Fruit fly (Drosophila melanogaster) whole organism, embryonic: ENCODE data around the gene woc.

Experiments used
- Aef1 ChIP-seq: fragments of 200-800 bp; sonication (Bioruptor generic); IDR thresholded peaks from 3 replicates; pipeline ENCODE4 v1.3.6; 2022; ENCODE audit warnings: missing biosample characterization, missing genetic modification characterization
- Bteb2 ChIP-seq: fragments of 200-800 bp; sonication (Bioruptor generic); optimal IDR thresholded peaks from 2 replicates; lab custom pipeline; 2016; ENCODE audit warnings: missing biosample characterization, missing genetic modification characterization
- CG10979 ChIP-seq: fragments of 200-800 bp; sonication (Bioruptor generic); optimal IDR thresholded peaks from 2 replicates; lab custom pipeline; 2018; ENCODE audit warnings: missing biosample characterization, mild to moderate bottlenecking, missing genetic modification characterization, moderate library complexity
- CG12299 ChIP-seq: fragments of 200-800 bp; sonication (Bioruptor generic); optimal IDR thresholded peaks from 2 replicates; lab custom pipeline; 2018; ENCODE audit warnings: missing biosample characterization, mild to moderate bottlenecking, missing genetic modification characterization
- CG1233 ChIP-seq: fragments of 200-800 bp; sonication (Bioruptor generic); optimal IDR thresholded peaks from 4 replicates; lab custom pipeline; 2018; ENCODE audit warnings: missing biosample characterization, mild to moderate bottlenecking, missing genetic modification characterization
- CG16779 ChIP-seq: fragments of 200-800 bp; sonication (Bioruptor generic); IDR thresholded peaks from 2 replicates; pipeline ENCODE4 v1.3.6; 2022; ENCODE audit warnings: missing biosample characterization, missing genetic modification characterization
- CG2712 ChIP-seq: fragments of 200-800 bp; optimal IDR thresholded peaks from 3 replicates; lab custom pipeline; 2019; ENCODE audit warnings: missing biosample characterization, mild to moderate bottlenecking, missing genetic modification characterization, moderate library complexity
- CG32767 ChIP-seq: fragments of 200-800 bp; sonication (Bioruptor generic); IDR thresholded peaks from 2 replicates; pipeline ENCODE4 v1.3.6; 2022; ENCODE audit warnings: missing biosample characterization, missing genetic modification characterization
- CG32772 ChIP-seq: fragments of 200-800 bp; sonication (Bioruptor generic); IDR thresholded peaks from 2 replicates; pipeline ENCODE4 v1.3.6; 2022; ENCODE audit warnings: missing biosample characterization, missing genetic modification characterization
- CG3407 ChIP-seq: fragments of 200-800 bp; sonication (Bioruptor generic); optimal IDR thresholded peaks from 2 replicates; lab custom pipeline; 2018; ENCODE audit warnings: missing biosample characterization, mild to moderate bottlenecking, missing genetic modification characterization
- CG34376 ChIP-seq: fragments of 200-800 bp; sonication (Bioruptor generic); optimal IDR thresholded peaks from 2 replicates; lab custom pipeline; 2018; ENCODE audit warnings: missing biosample characterization, mild to moderate bottlenecking, missing genetic modification characterization
- CG4424 ChIP-seq: fragments of 200-800 bp; sonication (Bioruptor generic); optimal IDR thresholded peaks from 3 replicates; lab custom pipeline; 2016; ENCODE audit warnings: missing biosample characterization, missing genetic modification characterization
- CG4820 ChIP-seq: fragments of 200-800 bp; sonication (Bioruptor generic); optimal IDR thresholded peaks from 3 replicates; lab custom pipeline; 2016; ENCODE audit warnings: missing biosample characterization, missing genetic modification characterization
- CG5180 ChIP-seq: fragments of 200-800 bp; sonication (Bioruptor generic); optimal IDR thresholded peaks from 3 replicates; lab custom pipeline; 2017; ENCODE audit warnings: missing biosample characterization, missing genetic modification characterization, mild to moderate bottlenecking, moderate library complexity, missing genetic modification reagents
- CG6254 ChIP-seq: fragments of 200-800 bp; sonication (Bioruptor generic); optimal IDR thresholded peaks from 3 replicates; lab custom pipeline; 2017; ENCODE audit warnings: mild to moderate bottlenecking, missing biosample characterization, missing genetic modification reagents, missing genetic modification characterization
- CG7745 ChIP-seq: fragments of 200-800 bp; sonication (Bioruptor generic); optimal IDR thresholded peaks from 2 replicates; lab custom pipeline; 2018; ENCODE audit warnings: missing biosample characterization, mild to moderate bottlenecking, missing genetic modification characterization, moderate library complexity
- Gug ChIP-seq: fragments of 200-800 bp; sonication (Bioruptor generic); IDR thresholded peaks from 4 replicates; pipeline ENCODE4 v1.3.6; 2022; ENCODE audit warnings: missing biosample characterization, missing genetic modification characterization
- HLHmδ ChIP-seq: fragments of 200-800 bp; sonication (Bioruptor generic); optimal IDR thresholded peaks from 2 replicates; lab custom pipeline; 2018; ENCODE audit warnings: missing biosample characterization, mild to moderate bottlenecking, missing genetic modification characterization, moderate library complexity
- Hr78 ChIP-seq, 2 experiments: fragments of 200-800 bp in 1 of 2; fragments of >200 bp in 1 of 2; sonication (Bioruptor generic) in 1 of 2; optimal IDR thresholded peaks; 2 replicates each; lab custom pipeline; 2017 to 2019; ENCODE audit warnings: missing biosample characterization in 2 of 2, missing genetic modification characterization in 2 of 2, mild to moderate bottlenecking in 1 of 2, moderate library complexity in 1 of 2
- MESR4 ChIP-seq: fragments of 200-800 bp; sonication (Bioruptor generic); optimal IDR thresholded peaks from 2 replicates; lab custom pipeline; 2018; ENCODE audit warnings: missing biosample characterization, mild to moderate bottlenecking, missing genetic modification characterization, moderate library complexity
- NC2α ChIP-seq: fragments of 200-800 bp; sonication (Bioruptor generic); optimal IDR thresholded peaks from 2 replicates; lab custom pipeline; 2016; ENCODE audit warnings: missing biosample characterization, missing genetic modification characterization
- Oaz ChIP-seq: fragments of 200-800 bp; sonication (Bioruptor generic); IDR thresholded peaks from 2 replicates; pipeline ENCODE4 v1.3.6; 2022; ENCODE audit warnings: missing biosample characterization, missing genetic modification characterization
- Six4 ChIP-seq: fragments of 200-800 bp; sonication (Bioruptor generic); optimal IDR thresholded peaks from 2 replicates; lab custom pipeline; 2016; ENCODE audit warnings: missing biosample characterization, missing genetic modification characterization
- TFAM ChIP-seq: fragments of 200-800 bp; sonication (Bioruptor generic); optimal IDR thresholded peaks from 2 replicates; lab custom pipeline; 2017; ENCODE audit warnings: missing biosample characterization, missing genetic modification characterization, inconsistent platforms
- Tbp ChIP-seq: fragments of >200 bp; optimal IDR thresholded peaks from 2 replicates; lab custom pipeline; 2018; ENCODE audit warnings: missing biosample characterization, missing genetic modification characterization
- ara ChIP-seq: fragments of 200-800 bp; sonication (Bioruptor generic); IDR thresholded peaks from 2 replicates; pipeline ENCODE4 v1.3.6; 2022; ENCODE audit warnings: missing biosample characterization, missing genetic modification characterization
- bbx ChIP-seq: fragments of 200-800 bp; sonication (Bioruptor generic); IDR thresholded peaks from 2 replicates; pipeline ENCODE4 v1.3.6; 2022; ENCODE audit warnings: missing biosample characterization, missing genetic modification characterization; ENCODE audit not compliant: partially characterized antibody
- corto ChIP-seq: fragments of 200-800 bp; sonication (Bioruptor generic); optimal IDR thresholded peaks from 2 replicates; lab custom pipeline; 2016; ENCODE audit warnings: missing biosample characterization, mild to moderate bottlenecking, missing genetic modification characterization, moderate library complexity
- crol ChIP-seq: fragments of 200-800 bp; sonication (Bioruptor generic); IDR thresholded peaks from 2 replicates; pipeline ENCODE4 v1.3.6; 2022; ENCODE audit warnings: missing biosample characterization, missing genetic modification characterization
- crp ChIP-seq, 2 experiments: fragments of 200-800 bp; sonication (Bioruptor generic); optimal IDR thresholded peaks; 2 replicates in 1 of 2; 3 replicates in 1 of 2; lab custom pipeline; 2017; ENCODE audit warnings: missing biosample characterization in 2 of 2, missing genetic modification characterization in 2 of 2, mild to moderate bottlenecking in 1 of 2, moderate library complexity in 1 of 2
- cwo ChIP-seq: fragments of 200-800 bp; sonication (Bioruptor generic); optimal IDR thresholded peaks from 3 replicates; lab custom pipeline; 2017; ENCODE audit warnings: missing biosample characterization, missing genetic modification characterization, mild to moderate bottlenecking, moderate library complexity, missing genetic modification reagents
- dati ChIP-seq: fragments of 200-800 bp; sonication (Bioruptor generic); IDR thresholded peaks from 2 replicates; pipeline ENCODE4 v1.3.6; 2022; ENCODE audit warnings: missing biosample characterization, missing genetic modification characterization
- dimm ChIP-seq: fragments of 200-800 bp; sonication (Bioruptor generic); IDR thresholded peaks from 2 replicates; pipeline ENCODE4 v1.3.6; 2022; ENCODE audit warnings: missing biosample characterization, missing genetic modification characterization
- en ChIP-seq: fragments of 200-800 bp; sonication (Bioruptor generic); optimal IDR thresholded peaks from 2 replicates; lab custom pipeline; 2016; ENCODE audit warnings: missing biosample characterization, missing genetic modification characterization
- eve ChIP-seq, 2 experiments: fragments of >200 bp; optimal IDR thresholded peaks; 2 replicates each; lab custom pipeline; 2017; ENCODE audit warnings: missing biosample characterization in 2 of 2, missing genetic modification characterization in 2 of 2
- eyg ChIP-seq: fragments of 200-800 bp; sonication (Bioruptor generic); optimal IDR thresholded peaks from 3 replicates; lab custom pipeline; 2016; ENCODE audit warnings: missing biosample characterization, missing genetic modification characterization
- fd64A ChIP-seq: fragments of 200-800 bp; sonication (Bioruptor generic); optimal IDR thresholded peaks from 3 replicates; lab custom pipeline; 2018; ENCODE audit warnings: missing biosample characterization, mild to moderate bottlenecking, missing genetic modification characterization
- fd96Cb ChIP-seq: fragments of 200-800 bp; sonication (Bioruptor generic); optimal IDR thresholded peaks from 2 replicates; lab custom pipeline; 2018; ENCODE audit warnings: missing biosample characterization, mild to moderate bottlenecking, missing genetic modification characterization, moderate library complexity
- grau ChIP-seq: fragments of 200-800 bp; optimal IDR thresholded peaks from 3 replicates; lab custom pipeline; 2019; ENCODE audit warnings: missing biosample characterization, mild to moderate bottlenecking, missing genetic modification characterization, moderate library complexity
- gsb ChIP-seq: fragments of 200-800 bp; sonication (Bioruptor generic); IDR thresholded peaks from 2 replicates; pipeline ENCODE4 v1.3.6; 2022; ENCODE audit warnings: missing biosample characterization, missing genetic modification characterization
- peb ChIP-seq: fragments of 200-800 bp; sonication (Bioruptor generic); IDR thresholded peaks from 2 replicates; pipeline ENCODE4 v1.3.6; 2022; ENCODE audit warnings: missing biosample characterization, missing genetic modification characterization
- salm ChIP-seq: fragments of 200-800 bp; sonication (Bioruptor generic); optimal IDR thresholded peaks from 2 replicates; lab custom pipeline; 2018; ENCODE audit warnings: missing biosample characterization, mild to moderate bottlenecking, missing genetic modification characterization
- sd ChIP-seq: fragments of 200-800 bp; sonication (Bioruptor generic); optimal IDR thresholded peaks from 3 replicates; lab custom pipeline; 2018; ENCODE audit warnings: missing biosample characterization, mild to moderate bottlenecking, missing genetic modification characterization, moderate library complexity
- so ChIP-seq: fragments of 200-800 bp; sonication (Bioruptor generic); IDR thresholded peaks from 3 replicates; pipeline ENCODE4 v1.3.6; 2022; ENCODE audit warnings: missing biosample characterization, missing genetic modification characterization
- sr ChIP-seq: fragments of 200-800 bp; sonication (Bioruptor generic); IDR thresholded peaks from 3 replicates; pipeline ENCODE4 v1.3.6; 2022; ENCODE audit warnings: missing biosample characterization, missing genetic modification characterization
- tx ChIP-seq: fragments of 200-800 bp; sonication (Bioruptor generic); optimal IDR thresholded peaks from 2 replicates; lab custom pipeline; 2016; ENCODE audit warnings: missing biosample characterization, missing genetic modification characterization
- zfh1 ChIP-seq: fragments of 200-800 bp; sonication (Bioruptor generic); IDR thresholded peaks from 3 replicates; pipeline ENCODE4 v1.3.6; 2022; ENCODE audit warnings: missing biosample characterization, missing genetic modification characterization
- zfh2 ChIP-seq: fragments of 200-800 bp; sonication (Bioruptor generic); optimal IDR thresholded peaks from 2 replicates; lab custom pipeline; 2016; ENCODE audit warnings: missing biosample characterization, missing genetic modification characterization

The woc gene

dm6 chr3R:27288202-27289135 is 24.6 kb upstream of the woc start, which contains the start of the genes bigmax and Hmu (continued):
- peak; percentile 88 for TF ChIP-seq bbx (GFP tag; lab: Robert Waterston, UW)
- peak; percentile 24; the same call in 1 of the 2 replicates for TF ChIP-seq peb (GFP tag; lab: Robert Waterston, UW)
- TF ChIP-seq Hr78 (GFP tag; optimal IDR thresholded peaks at IDR 0.05; lab: Kevin White, UChicago), result peak in 1 of 2 experiments; percentile 80
- no peak for TF ChIP-seq CG7745
- peak; percentile 27 for TF ChIP-seq CG12299
- TF ChIP-seq zfh1 (GFP tag; lab: Robert Waterston, UW), result peak; percentile 81
- TF ChIP-seq Oaz, result peak; percentile 72
- TF ChIP-seq fd64A (GFP tag; lab: Kevin White, UChicago), result no peak
- no peak for TF ChIP-seq CG5180
- peak; percentile 60 for TF ChIP-seq CG16779
- TF ChIP-seq en, result peak; percentile 68
- peak; percentile 51 for TF ChIP-seq salm
- peak in 1 of 2 experiments; percentile 60 for TF ChIP-seq crp (GFP tag; optimal IDR thresholded peaks at IDR 0.05; lab: Kevin White, UChicago)
- peak; percentile 87 for TF ChIP-seq CG34376 (GFP tag; lab: Kevin White, UChicago)
- TF ChIP-seq eve (GFP tag; optimal IDR thresholded peaks at IDR 0.05; lab: Kevin White, UChicago), result no peak
- TF ChIP-seq CG32767 (GFP tag; lab: Robert Waterston, UW), result peak; percentile 69
- TF ChIP-seq Tbp (GFP tag; lab: Kevin White, UChicago), result no peak
- peak; percentile 49; the same call in 1 of the 2 replicates for TF ChIP-seq dati
- TF ChIP-seq CG4424 (GFP tag; lab: Kevin White, UChicago), result peak; percentile 81
- TF ChIP-seq CG2712, result peak; percentile 86
- TF ChIP-seq CG3407 (GFP tag; lab: Kevin White, UChicago), result peak; percentile 32
- TF ChIP-seq TFAM (GFP tag; lab: Kevin White, UChicago), result no peak
- TF ChIP-seq cwo (GFP tag; lab: Kevin White, UChicago), result peak; percentile 47
- TF ChIP-seq CG6254 (GFP tag; lab: Kevin White, UChicago), result no peak
- TF ChIP-seq NC2α, result peak; percentile 41
- TF ChIP-seq grau (tag; lab: Kevin White, UChicago), result peak; percentile 85
- 0 out of 2 replicates have a peak, but pooled peaks have one; percentile 48 for TF ChIP-seq gsb (GFP tag; lab: Robert Waterston, UW)
- peak; percentile 81 for TF ChIP-seq eyg (GFP tag; lab: Kevin White, UChicago)
- peak; percentile 56; the same call in 1 of the 3 replicates for TF ChIP-seq so (GFP tag; lab: Robert Waterston, UW)
- TF ChIP-seq zfh2 (GFP tag; lab: Kevin White, UChicago), result peak; percentile 93
- peak; percentile 80 for TF ChIP-seq CG32772
- no peak for TF ChIP-seq corto (GFP tag; lab: Kevin White, UChicago)
- peak; percentile 82 for TF ChIP-seq CG4820 (GFP tag; lab: Kevin White, UChicago)
- peak; percentile 15; the same call in 1 of the 2 replicates for TF ChIP-seq dimm (GFP tag; lab: Robert Waterston, UW)
- peak; percentile 78 for TF ChIP-seq Gug (GFP tag; lab: Robert Waterston, UW)
- peak; percentile 69 for TF ChIP-seq CG10979 (tag; lab: Kevin White, UChicago)
- TF ChIP-seq tx, result peak; percentile 85
- TF ChIP-seq ara (GFP tag; lab: Robert Waterston, UW), result peak; percentile 74
- TF ChIP-seq Six4 (GFP tag; lab: Kevin White, UChicago), result peak; percentile 61
- TF ChIP-seq Bteb2 (GFP tag; lab: Kevin White, UChicago), result peak; percentile 88
- TF ChIP-seq MESR4 (GFP tag; lab: Kevin White, UChicago), result peak; percentile 89
- TF ChIP-seq sr (GFP tag; lab: Robert Waterston, UW), result peak; percentile 45; the same call in 1 of the 3 replicates
- peak; percentile 78 for TF ChIP-seq fd96Cb (tag; lab: Kevin White, UChicago)
- peak; percentile 39 for TF ChIP-seq CG1233 (GFP tag; lab: Kevin White, UChicago)
- peak; percentile 80 for TF ChIP-seq Aef1 (GFP tag; lab: Robert Waterston, UW)
- peak; percentile 87 for TF ChIP-seq crol (GFP tag; lab: Robert Waterston, UW)
- TF ChIP-seq HLHmδ (GFP tag; lab: Kevin White, UChicago), result no peak
- peak; percentile 95 for TF ChIP-seq sd (tag; lab: Kevin White, UChicago)
